Fruit fly (Drosophila melanogaster) whole organism, embryonic: ENCODE measurements around the gene gt.

Experiments
- Bgb ChIP-seq: fragments of 200-800 bp; sonication (Bioruptor generic); IDR thresholded peaks from 2 replicates; pipeline ENCODE4 v1.3.6; 2022; ENCODE audit warnings: missing biosample characterization, missing genetic modification characterization; ENCODE audit not compliant: partially characterized antibody
- CG10267 ChIP-seq: fragments of 200-800 bp; sonication (Bioruptor generic); optimal IDR thresholded peaks from 2 replicates; lab custom pipeline; 2018; ENCODE audit warnings: missing biosample characterization, mild to moderate bottlenecking, missing genetic modification characterization, moderate library complexity
- CG11560 ChIP-seq: fragments of 200-800 bp; sonication (Bioruptor generic); IDR thresholded peaks from 3 replicates; pipeline ENCODE4 v1.3.6; 2022; ENCODE audit warnings: missing biosample characterization, missing genetic modification characterization
- CG13624 ChIP-seq: fragments of 200-800 bp; sonication (Bioruptor generic); optimal IDR thresholded peaks from 2 replicates; lab custom pipeline; 2016; ENCODE audit warnings: missing biosample characterization, missing genetic modification characterization
- CG14710 ChIP-seq: fragments of 200-800 bp; sonication (Bioruptor generic); optimal IDR thresholded peaks from 3 replicates; lab custom pipeline; 2019; ENCODE audit warnings: missing biosample characterization, mild to moderate bottlenecking, missing genetic modification characterization, moderate library complexity
- CG14860 ChIP-seq: fragments of 200-800 bp; sonication (Bioruptor generic); IDR thresholded peaks from 3 replicates; pipeline ENCODE4 v1.3.6; 2022; ENCODE audit warnings: missing biosample characterization, missing genetic modification characterization; ENCODE audit not compliant: partially characterized antibody
- CG1529 ChIP-seq: fragments of 200-800 bp; sonication (Bioruptor generic); optimal IDR thresholded peaks from 3 replicates; lab custom pipeline; 2018; ENCODE audit warnings: missing biosample characterization, missing genetic modification characterization
- CG15696 ChIP-seq: fragments of 200-800 bp; sonication (Bioruptor generic); optimal IDR thresholded peaks from 2 replicates; lab custom pipeline; 2019; ENCODE audit warnings: missing biosample characterization, mild to moderate bottlenecking, missing genetic modification characterization, moderate library complexity
- CG1602 ChIP-seq: fragments of 200-800 bp; sonication (Bioruptor generic); optimal IDR thresholded peaks from 3 replicates; lab custom pipeline; 2016; ENCODE audit warnings: missing biosample characterization, missing genetic modification characterization
- CG17802 ChIP-seq: fragments of 200-800 bp; sonication (Bioruptor generic); optimal IDR thresholded peaks from 2 replicates; lab custom pipeline; 2018; ENCODE audit warnings: missing biosample characterization, mild to moderate bottlenecking, missing genetic modification characterization, moderate library complexity
- CG1832 ChIP-seq: fragments of 200-800 bp; sonication (Bioruptor generic); optimal IDR thresholded peaks from 2 replicates; lab custom pipeline; 2017; ENCODE audit warnings: missing biosample characterization, mild to moderate bottlenecking, missing genetic modification characterization, inconsistent platforms
- CG18599 ChIP-seq: fragments of 200-800 bp; sonication (Bioruptor generic); optimal IDR thresholded peaks from 3 replicates; lab custom pipeline; 2017; ENCODE audit warnings: missing biosample characterization, missing genetic modification characterization, mild to moderate bottlenecking, moderate library complexity, missing genetic modification reagents
- CG2712 ChIP-seq: fragments of 200-800 bp; optimal IDR thresholded peaks from 3 replicates; lab custom pipeline; 2019; ENCODE audit warnings: missing biosample characterization, mild to moderate bottlenecking, missing genetic modification characterization, moderate library complexity
- CG2875 ChIP-seq: fragments of 200-800 bp; sonication (Bioruptor generic); optimal IDR thresholded peaks from 2 replicates; lab custom pipeline; 2017; ENCODE audit warnings: missing biosample characterization, mild to moderate bottlenecking, missing genetic modification characterization, missing genetic modification reagents
- CG30020 ChIP-seq: fragments of 200-800 bp; optimal IDR thresholded peaks from 2 replicates; lab custom pipeline; 2019; ENCODE audit warnings: missing biosample characterization, mild to moderate bottlenecking, missing genetic modification characterization, moderate library complexity
- CG30431 ChIP-seq: fragments of 200-800 bp; sonication (Bioruptor generic); optimal IDR thresholded peaks from 2 replicates; lab custom pipeline; 2017; ENCODE audit warnings: missing biosample characterization, missing genetic modification characterization
- CG3163 ChIP-seq: fragments of 200-800 bp; sonication (Bioruptor generic); optimal IDR thresholded peaks from 3 replicates; lab custom pipeline; 2016; ENCODE audit warnings: missing biosample characterization, missing genetic modification characterization
- CG33557 ChIP-seq: fragments of 200-800 bp; sonication (Bioruptor generic); optimal IDR thresholded peaks from 2 replicates; lab custom pipeline; 2019; ENCODE audit warnings: missing biosample characterization, mild to moderate bottlenecking, missing genetic modification characterization, moderate library complexity
- CG3847 ChIP-seq: fragments of 200-800 bp; sonication (Bioruptor generic); IDR thresholded peaks from 2 replicates; pipeline ENCODE4 v1.3.6; 2022; ENCODE audit warnings: missing biosample characterization, missing genetic modification characterization
- CG4820 ChIP-seq: fragments of 200-800 bp; sonication (Bioruptor generic); optimal IDR thresholded peaks from 3 replicates; lab custom pipeline; 2016; ENCODE audit warnings: missing biosample characterization, missing genetic modification characterization
- CG7556 ChIP-seq: fragments of 200-800 bp; sonication (Bioruptor generic); optimal IDR thresholded peaks from 2 replicates; lab custom pipeline; 2017; ENCODE audit warnings: missing biosample characterization, mild to moderate bottlenecking, missing genetic modification characterization
- CG7839 ChIP-seq: fragments of 200-800 bp; sonication (Bioruptor generic); optimal IDR thresholded peaks from 3 replicates; lab custom pipeline; 2018; ENCODE audit warnings: missing biosample characterization, mild to moderate bottlenecking, missing genetic modification characterization, moderate library complexity
- CG8290 ChIP-seq, 3 experiments: fragments of 200-800 bp; sonication (Bioruptor generic); optimal IDR thresholded peaks; 2 replicates each; lab custom pipeline; 2016 to 2019; ENCODE audit warnings: missing biosample characterization in 3 of 3, missing genetic modification characterization in 3 of 3, mild to moderate bottlenecking in 2 of 3, moderate library complexity in 1 of 3
- Deaf1 ChIP-seq: fragments of 200-800 bp; optimal IDR thresholded peaks from 3 replicates; lab custom pipeline; 2019; ENCODE audit warnings: missing biosample characterization, mild to moderate bottlenecking, missing genetic modification characterization, moderate library complexity
- Fer3 ChIP-seq: fragments of 200-800 bp; sonication (Bioruptor generic); optimal IDR thresholded peaks from 2 replicates; lab custom pipeline; 2018; ENCODE audit warnings: missing biosample characterization, mild to moderate bottlenecking, missing genetic modification characterization, moderate library complexity
- Jarid2 ChIP-seq: fragments of 200-800 bp; sonication (Bioruptor generic); optimal IDR thresholded peaks from 3 replicates; lab custom pipeline; 2017; ENCODE audit warnings: mild to moderate bottlenecking, missing biosample characterization, missing genetic modification reagents, missing genetic modification characterization
- MBD-R2 ChIP-seq: fragments of 200-800 bp; sonication (Bioruptor generic); IDR thresholded peaks from 2 replicates; pipeline ENCODE4 v1.3.6; 2022; ENCODE audit warnings: missing biosample characterization, missing genetic modification characterization
- MESR4 ChIP-seq: fragments of 200-800 bp; sonication (Bioruptor generic); optimal IDR thresholded peaks from 2 replicates; lab custom pipeline; 2018; ENCODE audit warnings: missing biosample characterization, mild to moderate bottlenecking, missing genetic modification characterization, moderate library complexity
- NFAT ChIP-seq: fragments of 200-800 bp; sonication (Bioruptor generic); IDR thresholded peaks from 2 replicates; pipeline ENCODE4 v1.3.6; 2022; ENCODE audit warnings: missing biosample characterization, missing genetic modification characterization
- Spps ChIP-seq: fragments of 200-800 bp; sonication (Bioruptor generic); optimal IDR thresholded peaks from 2 replicates; lab custom pipeline; 2018; ENCODE audit warnings: missing biosample characterization, mild to moderate bottlenecking, missing genetic modification characterization
- Ssrp ChIP-seq: fragments of 200-800 bp; sonication (Bioruptor generic); optimal IDR thresholded peaks from 2 replicates; lab custom pipeline; 2018; ENCODE audit warnings: missing biosample characterization, mild to moderate bottlenecking, missing genetic modification characterization, moderate library complexity
- amos ChIP-seq: fragments of 200-800 bp; sonication (Bioruptor generic); IDR thresholded peaks from 2 replicates; pipeline ENCODE4 v1.3.6; 2022; ENCODE audit warnings: missing biosample characterization, missing genetic modification characterization; ENCODE audit not compliant: partially characterized antibody
- bbx ChIP-seq: fragments of 200-800 bp; sonication (Bioruptor generic); IDR thresholded peaks from 2 replicates; pipeline ENCODE4 v1.3.6; 2022; ENCODE audit warnings: missing biosample characterization, missing genetic modification characterization; ENCODE audit not compliant: partially characterized antibody
- bsh ChIP-seq, 2 experiments: fragments of 200-800 bp; sonication (Bioruptor generic); optimal IDR thresholded peaks; 2 replicates each; lab custom pipeline; 2017 to 2018; ENCODE audit warnings: mild to moderate bottlenecking in 2 of 2, missing biosample characterization in 2 of 2, missing genetic modification characterization in 2 of 2, moderate library complexity in 1 of 2
- caup ChIP-seq: fragments of 200-800 bp; sonication (Bioruptor generic); optimal IDR thresholded peaks from 3 replicates; lab custom pipeline; 2017; ENCODE audit warnings: missing biosample characterization, mild to moderate bottlenecking, missing genetic modification characterization, moderate library complexity; ENCODE audit not compliant: severe bottlenecking
- chinmo ChIP-seq: fragments of 200-800 bp; sonication (Bioruptor generic); IDR thresholded peaks from 4 replicates; pipeline ENCODE4 v1.3.6; 2022; ENCODE audit warnings: missing biosample characterization, missing genetic modification characterization; ENCODE audit not compliant: partially characterized antibody
- dm ChIP-seq: fragments of 200-800 bp; sonication (Bioruptor generic); optimal IDR thresholded peaks from 3 replicates; lab custom pipeline; 2016; ENCODE audit warnings: missing biosample characterization, missing genetic modification characterization
- dpn ChIP-seq, 2 experiments: fragments of 200-800 bp; sonication (Bioruptor generic); optimal IDR thresholded peaks; 3 replicates each; lab custom pipeline; 2016; ENCODE audit warnings: missing biosample characterization in 2 of 2, missing genetic modification characterization in 2 of 2
- oc ChIP-seq: fragments of 200-800 bp; sonication (Bioruptor generic); optimal IDR thresholded peaks from 2 replicates; lab custom pipeline; 2018; ENCODE audit warnings: missing biosample characterization, mild to moderate bottlenecking, missing genetic modification characterization, moderate library complexity
- pb ChIP-seq: fragments of 200-800 bp; sonication (Bioruptor generic); optimal IDR thresholded peaks from 3 replicates; lab custom pipeline; 2016; ENCODE audit warnings: missing biosample characterization, missing genetic modification characterization
- seq ChIP-seq: fragments of 200-800 bp; sonication (Bioruptor generic); IDR thresholded peaks from 2 replicates; pipeline ENCODE4 v1.3.6; 2022; ENCODE audit warnings: missing biosample characterization, missing genetic modification characterization
- shn ChIP-seq: fragments of 200-800 bp; sonication (Bioruptor generic); optimal IDR thresholded peaks from 3 replicates; lab custom pipeline; 2016; ENCODE audit warnings: missing biosample characterization, missing genetic modification characterization
- so ChIP-seq: fragments of 200-800 bp; sonication (Bioruptor generic); IDR thresholded peaks from 3 replicates; pipeline ENCODE4 v1.3.6; 2022; ENCODE audit warnings: missing biosample characterization, missing genetic modification characterization
- sob ChIP-seq: fragments of 200-800 bp; sonication (Bioruptor generic); IDR thresholded peaks from 2 replicates; pipeline ENCODE4 v1.3.6; 2022; ENCODE audit warnings: missing biosample characterization, missing genetic modification characterization
- sug ChIP-seq: fragments of 200-800 bp; optimal IDR thresholded peaks from 2 replicates; lab custom pipeline; 2019; ENCODE audit warnings: missing biosample characterization, mild to moderate bottlenecking, missing genetic modification characterization, moderate library complexity
- trem ChIP-seq: fragments of 200-800 bp; optimal IDR thresholded peaks from 3 replicates; lab custom pipeline; 2019; ENCODE audit warnings: missing biosample characterization, mild to moderate bottlenecking, missing genetic modification characterization, moderate library complexity
- tup ChIP-seq: fragments of 200-800 bp; sonication (Bioruptor generic); optimal IDR thresholded peaks from 2 replicates; lab custom pipeline; 2016; ENCODE audit warnings: missing biosample characterization, mild to moderate bottlenecking, missing genetic modification characterization, moderate library complexity
- tx ChIP-seq: fragments of 200-800 bp; sonication (Bioruptor generic); optimal IDR thresholded peaks from 2 replicates; lab custom pipeline; 2016; ENCODE audit warnings: missing biosample characterization, missing genetic modification characterization
- z ChIP-seq: fragments of 200-800 bp; sonication (Bioruptor generic); IDR thresholded peaks from 3 replicates; pipeline ENCODE4 v1.3.6; 2022; ENCODE audit warnings: missing biosample characterization, missing genetic modification characterization
- zfh2 ChIP-seq: fragments of 200-800 bp; sonication (Bioruptor generic); optimal IDR thresholded peaks from 2 replicates; lab custom pipeline; 2016; ENCODE audit warnings: missing biosample characterization, missing genetic modification characterization

The gt gene

dm6 chrX:2419518-2419917 is 9.2 kb downstream of the gt start (continued):
- TF ChIP-seq MBD-R2 (GFP tag; lab: Robert Waterston, UW), result no peak
- no peak for TF ChIP-seq bsh (GFP tag; optimal IDR thresholded peaks at IDR 0.05; lab: Kevin White, UChicago)
- no peak for TF ChIP-seq Ssrp (tag; lab: Kevin White, UChicago)
- no peak for TF ChIP-seq CG7556 (GFP tag; lab: Kevin White, UChicago)
- no peak for TF ChIP-seq tx (GFP tag; lab: Kevin White, UChicago)
- TF ChIP-seq CG33557 (GFP tag; lab: Kevin White, UChicago), result no peak
- TF ChIP-seq dpn (GFP tag; optimal IDR thresholded peaks at IDR 0.05; lab: Kevin White, UChicago), result no peak
- no peak for TF ChIP-seq caup (GFP tag; lab: Kevin White, UChicago)
- no peak for TF ChIP-seq CG30431
- no peak for TF ChIP-seq Fer3 (tag; lab: Kevin White, UChicago)
- no peak for TF ChIP-seq so (GFP tag; lab: Robert Waterston, UW)
- no peak for TF ChIP-seq CG4820 (GFP tag; lab: Kevin White, UChicago)
- no peak for TF ChIP-seq oc (tag; lab: Kevin White, UChicago)
- no peak for TF ChIP-seq CG13624
- peak; percentile 36 for TF ChIP-seq CG14710 (tag; lab: Kevin White, UChicago)
- TF ChIP-seq CG8290 (GFP tag; optimal IDR thresholded peaks at IDR 0.05; lab: Kevin White, UChicago), result peak; percentile 77
- no peak for TF ChIP-seq CG8290 (tag; optimal IDR thresholded peaks at IDR 0.05; lab: Kevin White, UChicago)
- TF ChIP-seq tup (GFP tag; lab: Kevin White, UChicago), result no peak
- no peak for TF ChIP-seq sob (GFP tag; lab: Robert Waterston, UW)
- peak; percentile 21 for TF ChIP-seq CG2712 (tag; lab: Kevin White, UChicago)
- no peak for TF ChIP-seq CG30020 (tag; lab: Kevin White, UChicago)
- TF ChIP-seq CG7839 (tag; lab: Kevin White, UChicago), result no peak
- TF ChIP-seq zfh2 (GFP tag; lab: Kevin White, UChicago), result no peak
- no peak for TF ChIP-seq shn
- no peak for TF ChIP-seq CG14860 (GFP tag; lab: Robert Waterston, UW)
- no peak for TF ChIP-seq bbx
- TF ChIP-seq Spps (tag; lab: Kevin White, UChicago), result no peak
- no peak for TF ChIP-seq z (GFP tag; lab: Robert Waterston, UW)
- no peak for TF ChIP-seq seq (GFP tag; lab: Robert Waterston, UW)
- TF ChIP-seq CG3847 (GFP tag; lab: Robert Waterston, UW), result no peak
- no peak for TF ChIP-seq Jarid2 (GFP tag; lab: Kevin White, UChicago)
- no peak for TF ChIP-seq chinmo
- TF ChIP-seq CG2875 (GFP tag; lab: Kevin White, UChicago), result no peak
- TF ChIP-seq Bgb, result peak; percentile 54; the same call in 1 of the 2 replicates
- peak; percentile 20 for TF ChIP-seq CG10267 (tag; lab: Kevin White, UChicago)
- TF ChIP-seq CG11560 (tag; lab: Robert Waterston, UW), result peak; percentile 96
- TF ChIP-seq CG18599, result no peak
- no peak for TF ChIP-seq MESR4 (GFP tag; lab: Kevin White, UChicago)
- no peak for TF ChIP-seq CG15696 (tag; lab: Kevin White, UChicago)
- no peak for TF ChIP-seq CG3163 (GFP tag; lab: Kevin White, UChicago)
- no peak for TF ChIP-seq pb (GFP tag; lab: Kevin White, UChicago)
- no peak for TF ChIP-seq CG1602
- TF ChIP-seq trem (tag; lab: Kevin White, UChicago), result peak; percentile 46
- TF ChIP-seq sug (tag; lab: Kevin White, UChicago), result no peak
- TF ChIP-seq Deaf1 (tag; lab: Kevin White, UChicago), result no peak
- no peak for TF ChIP-seq CG17802 (tag; lab: Kevin White, UChicago)
- TF ChIP-seq NFAT (GFP tag; lab: Robert Waterston, UW), result no peak
- TF ChIP-seq dm (GFP tag; lab: Kevin White, UChicago), result no peak
- TF ChIP-seq CG1529 (GFP tag; lab: Kevin White, UChicago), result no peak
- TF ChIP-seq CG1832, result no peak
- peak; percentile 34; the same call in 1 of the 2 replicates for TF ChIP-seq amos (GFP tag; lab: Robert Waterston, UW)
